Fruit fly (Drosophila melanogaster): Measurements from ENCODE around the gene Mnt.

Gene Mnt

dm6 chrX:3743005-3743890, 71.6 kb downstream of the Mnt start (continued):
- TF ChIP-seq Nf-YA (GFP tag; IDR thresholded peaks at IDR 0.05) (peak; percentile 66), Dp (GFP tag; optimal IDR thresholded peaks at IDR 0.05) (no peak), CG4282 (GFP tag; optimal IDR thresholded peaks at IDR 0.05) (peak; percentile 68), Antp (GFP tag; optimal IDR thresholded peaks at IDR 0.05) (peak; percentile 85), CG13624 (GFP tag; optimal IDR thresholded peaks at IDR 0.05) (peak; percentile 84), sqz (GFP tag; optimal IDR thresholded peaks at IDR 0.05) (peak; percentile 61), crc (GFP tag; optimal IDR thresholded peaks at IDR 0.05) (peak; percentile 83), lilli (GFP tag; optimal IDR thresholded peaks at IDR 0.05) (peak; percentile 83), ERR (GFP tag; optimal IDR thresholded peaks at IDR 0.05) (peak; percentile 71), CG15601 (tag; optimal IDR thresholded peaks at IDR 0.05) (peak; percentile 41), dmrt11E (tag; optimal IDR thresholded peaks at IDR 0.05) (peak; percentile 65), CG6813 (GFP tag; optimal IDR thresholded peaks at IDR 0.05) (peak; percentile 64), inv (GFP tag; IDR thresholded peaks at IDR 0.05; ENCODE audit: partially characterized antibody) (no peak), zen (tag; optimal IDR thresholded peaks at IDR 0.05) (peak; percentile 53), NK7.1 (GFP tag; optimal IDR thresholded peaks at IDR 0.05) (peak; percentile 78), pan (optimal IDR thresholded peaks at IDR 0.05) (peak in 1 of 2 experiments; percentile 15), pan (GFP tag; optimal IDR thresholded peaks at IDR 0.05 in 1 of 2, IDR thresholded peaks at IDR 0.05 in 1 of 2) (peak in 1 of 2 experiments; percentile 88), dysf (GFP tag; IDR thresholded peaks at IDR 0.05) (peak; percentile 91), btn (GFP tag; optimal IDR thresholded peaks at IDR 0.05) (peak; percentile 74), Gsc (GFP tag; IDR thresholded peaks at IDR 0.05) (peak; percentile 38; the same call in 1 of the 2 replicates), vnd (GFP tag; IDR thresholded peaks at IDR 0.05; ENCODE audit: partially characterized antibody) (0 out of 3 replicates have a peak, but pooled peaks have one; percentile 51), gcm2 (GFP tag; optimal IDR thresholded peaks at IDR 0.05) (peak; percentile 59), Dfd (GFP tag; optimal IDR thresholded peaks at IDR 0.05) (no peak), zfh1 (GFP tag; IDR thresholded peaks at IDR 0.05) (peak; percentile 83), CG30403 (GFP tag; optimal IDR thresholded peaks at IDR 0.05) (peak; percentile 80), dimm (GFP tag; IDR thresholded peaks at IDR 0.05) (0 out of 2 replicates have a peak, but pooled peaks have one; percentile 31), hth (optimal IDR thresholded peaks at IDR 0.05) (no peak), Rfx (GFP tag; IDR thresholded peaks at IDR 0.05) (peak; percentile 89), sima (GFP tag; optimal IDR thresholded peaks at IDR 0.05) (peak; percentile 30), CG9215 (GFP tag; IDR thresholded peaks at IDR 0.05) (peak; percentile 69), CG8924 (tag; optimal IDR thresholded peaks at IDR 0.05) (peak; percentile 63), odd (GFP tag; optimal IDR thresholded peaks at IDR 0.05) (no peak), CG30020 (tag; optimal IDR thresholded peaks at IDR 0.05) (no peak), CG7357 (GFP tag; IDR thresholded peaks at IDR 0.05) (peak; percentile 77), gro (GFP tag; optimal IDR thresholded peaks at IDR 0.05) (peak; percentile 77), aop (GFP tag; IDR thresholded peaks at IDR 0.05) (peak; percentile 68), CG33557 (GFP tag; optimal IDR thresholded peaks at IDR 0.05) (no peak), Six4 (GFP tag; optimal IDR thresholded peaks at IDR 0.05) (peak; percentile 29), mirr (GFP tag; optimal IDR thresholded peaks at IDR 0.05) (peak; percentile 97), ato (GFP tag; IDR thresholded peaks at IDR 0.05; ENCODE audit: partially characterized antibody) (0 out of 2 replicates have a peak, but pooled peaks have one; percentile 29), fd102C (GFP tag; optimal IDR thresholded peaks at IDR 0.05) (no peak), chinmo (GFP tag; IDR thresholded peaks at IDR 0.05; ENCODE audit: partially characterized antibody) (peak; percentile 99), lab (GFP tag; optimal IDR thresholded peaks at IDR 0.05) (peak; percentile 77), CG5245 (GFP tag; optimal IDR thresholded peaks at IDR 0.05) (peak; percentile 62), CG4404 (GFP tag; IDR thresholded peaks at IDR 0.05) (peak; percentile 70), tio (GFP tag; optimal IDR thresholded peaks at IDR 0.05) (peak; percentile 77), CG14860 (GFP tag; IDR thresholded peaks at IDR 0.05; ENCODE audit: partially characterized antibody) (no peak), CG31388 (GFP tag; optimal IDR thresholded peaks at IDR 0.05) (peak; percentile 50), Ets65A (GFP tag) (peak; percentile 96)
